Fruit fly (Drosophila melanogaster) whole organism, embryonic: ENCODE data around the gene Ran-like.

ENCODE experiments used
- ATbp ChIP-seq: fragments of 200-800 bp; sonication (Bioruptor generic); optimal IDR thresholded peaks from 2 replicates; lab custom pipeline; 2017; ENCODE audit warnings: missing biosample characterization, mild to moderate bottlenecking, missing genetic modification characterization, missing genetic modification reagents
- CG12071 ChIP-seq: fragments of 200-800 bp; sonication (Bioruptor generic); optimal IDR thresholded peaks from 3 replicates; lab custom pipeline; 2018; ENCODE audit warnings: missing biosample characterization, mild to moderate bottlenecking, missing genetic modification characterization
- CG12299 ChIP-seq: fragments of 200-800 bp; sonication (Bioruptor generic); optimal IDR thresholded peaks from 2 replicates; lab custom pipeline; 2018; ENCODE audit warnings: missing biosample characterization, mild to moderate bottlenecking, missing genetic modification characterization
- CG12769 ChIP-seq: fragments of 200-800 bp; sonication (Bioruptor generic); optimal IDR thresholded peaks from 2 replicates; lab custom pipeline; 2019; ENCODE audit warnings: missing biosample characterization, mild to moderate bottlenecking, missing genetic modification characterization, moderate library complexity
- CG13894 ChIP-seq: fragments of 200-800 bp; sonication (Bioruptor generic); optimal IDR thresholded peaks from 3 replicates; lab custom pipeline; 2018; ENCODE audit warnings: missing biosample characterization, mild to moderate bottlenecking, missing genetic modification characterization, moderate library complexity
- CG14965 ChIP-seq: fragments of 200-800 bp; sonication (Bioruptor generic); optimal IDR thresholded peaks from 2 replicates; lab custom pipeline; 2016; ENCODE audit warnings: missing biosample characterization, missing genetic modification characterization, borderline replicate concordance
- CG15601 ChIP-seq: fragments of 200-800 bp; sonication (Bioruptor generic); optimal IDR thresholded peaks from 3 replicates; lab custom pipeline; 2019; ENCODE audit warnings: missing biosample characterization, mild to moderate bottlenecking, missing genetic modification characterization, moderate library complexity
- CG15696 ChIP-seq: fragments of 200-800 bp; sonication (Bioruptor generic); optimal IDR thresholded peaks from 2 replicates; lab custom pipeline; 2019; ENCODE audit warnings: missing biosample characterization, mild to moderate bottlenecking, missing genetic modification characterization, moderate library complexity
- CG17359 ChIP-seq: fragments of 200-800 bp; sonication (Bioruptor generic); optimal IDR thresholded peaks from 3 replicates; lab custom pipeline; 2018; ENCODE audit warnings: missing biosample characterization, mild to moderate bottlenecking, missing genetic modification characterization, moderate library complexity
- CG17802 ChIP-seq: fragments of 200-800 bp; sonication (Bioruptor generic); optimal IDR thresholded peaks from 2 replicates; lab custom pipeline; 2018; ENCODE audit warnings: missing biosample characterization, mild to moderate bottlenecking, missing genetic modification characterization, moderate library complexity
- CG31388 ChIP-seq: fragments of 200-800 bp; sonication (Bioruptor generic); optimal IDR thresholded peaks from 2 replicates; lab custom pipeline; 2016; ENCODE audit warnings: missing biosample characterization, missing genetic modification characterization
- CG33557 ChIP-seq: fragments of 200-800 bp; sonication (Bioruptor generic); optimal IDR thresholded peaks from 2 replicates; lab custom pipeline; 2019; ENCODE audit warnings: missing biosample characterization, mild to moderate bottlenecking, missing genetic modification characterization, moderate library complexity
- CG3407 ChIP-seq: fragments of 200-800 bp; sonication (Bioruptor generic); optimal IDR thresholded peaks from 2 replicates; lab custom pipeline; 2018; ENCODE audit warnings: missing biosample characterization, mild to moderate bottlenecking, missing genetic modification characterization
- CG4328 ChIP-seq: fragments of 200-800 bp; sonication (Bioruptor generic); optimal IDR thresholded peaks from 3 replicates; lab custom pipeline; 2017; ENCODE audit warnings: missing biosample characterization, missing genetic modification reagents, missing genetic modification characterization
- CG4360 ChIP-seq: fragments of 200-800 bp; sonication (Bioruptor generic); IDR thresholded peaks from 2 replicates; pipeline ENCODE4 v1.3.6; 2022; ENCODE audit warnings: missing biosample characterization, missing genetic modification characterization
- CG4707 ChIP-seq: fragments of 200-800 bp; sonication (Bioruptor generic); optimal IDR thresholded peaks from 2 replicates; lab custom pipeline; 2018; ENCODE audit warnings: missing biosample characterization, mild to moderate bottlenecking, missing genetic modification characterization, moderate library complexity
- CG4730 ChIP-seq: fragments of 200-800 bp; sonication (Bioruptor generic); IDR thresholded peaks from 2 replicates; pipeline ENCODE4 v1.3.6; 2022; ENCODE audit warnings: missing biosample characterization, missing genetic modification characterization
- CG6254 ChIP-seq: fragments of 200-800 bp; sonication (Bioruptor generic); optimal IDR thresholded peaks from 3 replicates; lab custom pipeline; 2017; ENCODE audit warnings: mild to moderate bottlenecking, missing biosample characterization, missing genetic modification reagents, missing genetic modification characterization
- CG6813 ChIP-seq: fragments of 200-800 bp; sonication (Bioruptor generic); optimal IDR thresholded peaks from 2 replicates; lab custom pipeline; 2017; ENCODE audit warnings: missing biosample characterization, missing genetic modification characterization, mild to moderate bottlenecking, moderate library complexity, missing genetic modification reagents
- CG6854 ChIP-seq: fragments of 200-800 bp; sonication (Bioruptor generic); optimal IDR thresholded peaks from 3 replicates; lab custom pipeline; 2017; ENCODE audit warnings: missing biosample characterization, mild to moderate bottlenecking, missing genetic modification characterization
- CG8281 ChIP-seq: fragments of 200-800 bp; sonication (Bioruptor generic); optimal IDR thresholded peaks from 2 replicates; lab custom pipeline; 2018; ENCODE audit warnings: missing biosample characterization, mild to moderate bottlenecking, missing genetic modification characterization, moderate library complexity
- CG8290 ChIP-seq, 3 experiments: fragments of 200-800 bp; sonication (Bioruptor generic); optimal IDR thresholded peaks; 2 replicates each; lab custom pipeline; 2016 to 2019; ENCODE audit warnings: missing biosample characterization in 3 of 3, missing genetic modification characterization in 3 of 3, mild to moderate bottlenecking in 2 of 3, moderate library complexity in 1 of 3
- CG8944 ChIP-seq: fragments of 200-800 bp; sonication (Bioruptor generic); optimal IDR thresholded peaks from 3 replicates; lab custom pipeline; 2016; ENCODE audit warnings: missing biosample characterization, missing genetic modification characterization
- Dip3 ChIP-seq: fragments of 200-800 bp; sonication (Bioruptor generic); optimal IDR thresholded peaks from 3 replicates; lab custom pipeline; 2016; ENCODE audit warnings: missing biosample characterization, missing genetic modification characterization
- Dp ChIP-seq: fragments of 200-800 bp; sonication (Bioruptor generic); optimal IDR thresholded peaks from 2 replicates; lab custom pipeline; 2018; ENCODE audit warnings: missing biosample characterization, mild to moderate bottlenecking, missing genetic modification characterization, moderate library complexity
- ERR ChIP-seq: fragments of 200-800 bp; sonication (Bioruptor generic); optimal IDR thresholded peaks from 2 replicates; lab custom pipeline; 2016; ENCODE audit warnings: missing biosample characterization, missing genetic modification characterization
- Ets97D ChIP-seq: fragments of 200-800 bp; sonication (Bioruptor generic); optimal IDR thresholded peaks from 3 replicates; lab custom pipeline; 2016; ENCODE audit warnings: missing biosample characterization, missing genetic modification characterization
- Jarid2 ChIP-seq: fragments of 200-800 bp; sonication (Bioruptor generic); optimal IDR thresholded peaks from 3 replicates; lab custom pipeline; 2017; ENCODE audit warnings: mild to moderate bottlenecking, missing biosample characterization, missing genetic modification reagents, missing genetic modification characterization
- MTF-1 ChIP-seq: fragments of 200-800 bp; sonication (Bioruptor generic); optimal IDR thresholded peaks from 2 replicates; lab custom pipeline; 2018; ENCODE audit warnings: missing biosample characterization, mild to moderate bottlenecking, missing genetic modification characterization, borderline replicate concordance
- Myb ChIP-seq: fragments of 200-800 bp; sonication (Bioruptor generic); optimal IDR thresholded peaks from 2 replicates; lab custom pipeline; 2016; ENCODE audit warnings: missing biosample characterization, missing genetic modification characterization
- Sox100B ChIP-seq: fragments of 200-800 bp; sonication (Bioruptor generic); optimal IDR thresholded peaks from 3 replicates; lab custom pipeline; 2018; ENCODE audit warnings: missing biosample characterization, mild to moderate bottlenecking, missing genetic modification characterization
- Sry-β ChIP-seq: fragments of 200-800 bp; sonication (Bioruptor generic); optimal IDR thresholded peaks from 2 replicates; lab custom pipeline; 2018; ENCODE audit warnings: missing biosample characterization, mild to moderate bottlenecking, missing genetic modification characterization, moderate library complexity
- bsh ChIP-seq, 2 experiments: fragments of 200-800 bp; sonication (Bioruptor generic); optimal IDR thresholded peaks; 2 replicates each; lab custom pipeline; 2017 to 2018; ENCODE audit warnings: mild to moderate bottlenecking in 2 of 2, missing biosample characterization in 2 of 2, missing genetic modification characterization in 2 of 2, moderate library complexity in 1 of 2
- btn ChIP-seq: fragments of 200-800 bp; sonication (Bioruptor generic); optimal IDR thresholded peaks from 2 replicates; lab custom pipeline; 2016; ENCODE audit warnings: missing biosample characterization, missing genetic modification characterization
- chm ChIP-seq: fragments of 200-800 bp; sonication (Bioruptor generic); IDR thresholded peaks from 2 replicates; pipeline ENCODE4 v1.3.6; 2022; ENCODE audit warnings: missing biosample characterization, missing genetic modification characterization
- ci ChIP-seq: fragments of 200-800 bp; sonication (Bioruptor generic); IDR thresholded peaks from 3 replicates; pipeline ENCODE4 v1.3.6; 2022; ENCODE audit warnings: missing biosample characterization, missing genetic modification characterization
- crol ChIP-seq: fragments of 200-800 bp; sonication (Bioruptor generic); IDR thresholded peaks from 2 replicates; pipeline ENCODE4 v1.3.6; 2022; ENCODE audit warnings: missing biosample characterization, missing genetic modification characterization
- dysf ChIP-seq: fragments of 200-800 bp; sonication (Bioruptor generic); IDR thresholded peaks from 3 replicates; pipeline ENCODE4 v1.3.6; 2022; ENCODE audit warnings: missing biosample characterization, missing genetic modification characterization
- emc ChIP-seq: fragments of 200-800 bp; sonication (Bioruptor generic); optimal IDR thresholded peaks from 2 replicates; lab custom pipeline; 2016; ENCODE audit warnings: missing biosample characterization, missing genetic modification characterization
- fd64A ChIP-seq: fragments of 200-800 bp; sonication (Bioruptor generic); optimal IDR thresholded peaks from 3 replicates; lab custom pipeline; 2018; ENCODE audit warnings: missing biosample characterization, mild to moderate bottlenecking, missing genetic modification characterization
- kni ChIP-seq: fragments of 200-800 bp; sonication (Bioruptor generic); optimal IDR thresholded peaks from 3 replicates; lab custom pipeline; 2017; ENCODE audit warnings: mild to moderate bottlenecking, missing biosample characterization, missing genetic modification reagents, missing genetic modification characterization
- lbe ChIP-seq: fragments of 200-800 bp; sonication (Bioruptor generic); optimal IDR thresholded peaks from 2 replicates; lab custom pipeline; 2016; ENCODE audit warnings: missing biosample characterization, mild to moderate bottlenecking, missing genetic modification characterization
- pho ChIP-seq: fragments of 200-800 bp; sonication (Bioruptor generic); optimal IDR thresholded peaks from 2 replicates; lab custom pipeline; 2016; ENCODE audit warnings: missing biosample characterization, missing genetic modification characterization
- pnt ChIP-seq: fragments of 200-800 bp; sonication (Bioruptor generic); optimal IDR thresholded peaks from 3 replicates; lab custom pipeline; 2016; ENCODE audit warnings: missing biosample characterization, missing genetic modification characterization
- sd ChIP-seq: fragments of 200-800 bp; sonication (Bioruptor generic); optimal IDR thresholded peaks from 3 replicates; lab custom pipeline; 2018; ENCODE audit warnings: missing biosample characterization, mild to moderate bottlenecking, missing genetic modification characterization, moderate library complexity
- sens ChIP-seq: fragments of 200-800 bp; sonication (Bioruptor generic); peaks from one replicate; lab custom pipeline; 2016; ENCODE audit warnings: missing biosample characterization, missing genetic modification characterization
- tap ChIP-seq: fragments of 200-800 bp; optimal IDR thresholded peaks from 3 replicates; lab custom pipeline; 2019; ENCODE audit warnings: missing biosample characterization, mild to moderate bottlenecking, missing genetic modification characterization, moderate library complexity
- wek ChIP-seq: fragments of 200-800 bp; sonication (Bioruptor generic); optimal IDR thresholded peaks from 3 replicates; lab custom pipeline; 2018; ENCODE audit warnings: missing biosample characterization, mild to moderate bottlenecking, missing genetic modification characterization, moderate library complexity

Ran-like gene

DNA sequence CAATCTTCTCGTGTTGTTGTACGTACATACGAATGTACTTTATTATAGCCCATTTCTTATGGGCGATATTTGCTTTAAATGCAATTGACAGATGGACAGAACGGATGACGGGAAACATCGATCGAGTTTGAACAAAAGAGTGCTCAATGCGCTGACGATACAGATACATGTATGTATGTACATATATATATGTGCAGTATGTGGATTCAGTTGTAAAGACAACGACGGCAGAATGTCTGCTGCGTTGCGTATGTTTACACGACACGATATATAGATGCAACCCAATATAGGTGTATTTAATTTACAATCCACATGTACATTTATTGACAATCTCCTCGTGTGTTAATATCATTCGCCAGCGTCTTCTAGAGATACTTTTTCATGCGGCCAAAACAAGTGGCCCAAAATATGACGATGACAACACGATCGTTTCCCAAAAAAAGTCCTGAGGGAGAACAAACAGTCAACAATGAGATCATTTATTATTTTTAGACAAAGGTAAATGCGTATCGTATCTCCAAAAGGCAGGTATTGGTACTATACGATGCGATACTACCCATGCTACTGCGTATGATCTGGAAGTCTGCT, 45.5 kb upstream of the Ran-like start (continued):
- TF ChIP-seq chm (peak; percentile 66), crol (GFP tag; lab: Robert Waterston, UW) (no peak), CG6854 (no peak), CG4328 (GFP tag; lab: Kevin White, UChicago) (peak; percentile 29), Dp (no peak), sd (tag; lab: Kevin White, UChicago) (no peak), sens (GFP tag; lab: Kevin White, UChicago) (peak; percentile 75), ATbp (GFP tag; lab: Kevin White, UChicago) (peak; percentile 52), CG4730 (no peak), CG14965 (GFP tag; lab: Kevin White, UChicago) (no peak), CG6254 (GFP tag; lab: Kevin White, UChicago) (peak; percentile 1), CG31388 (GFP tag; lab: Kevin White, UChicago) (no peak), CG12299 (tag; lab: Kevin White, UChicago) (peak; percentile 35), fd64A (GFP tag; lab: Kevin White, UChicago) (peak; percentile 11), CG6813 (GFP tag; lab: Kevin White, UChicago) (peak; percentile 31), pho (GFP tag; lab: Kevin White, UChicago) (no peak), MTF-1 (GFP tag; lab: Kevin White, UChicago) (peak; percentile 32), lbe (GFP tag; lab: Kevin White, UChicago) (peak; percentile 12), Sox100B (peak; percentile 29), emc (no peak), Ets97D (GFP tag; lab: Kevin White, UChicago) (no peak), CG8281 (tag; lab: Kevin White, UChicago) (peak; percentile 54), CG13894 (tag; lab: Kevin White, UChicago) (no peak), CG17802 (tag; lab: Kevin White, UChicago) (no peak), ERR (no peak), CG8290 (GFP tag; optimal IDR thresholded peaks at IDR 0.05; lab: Kevin White, UChicago) (no peak), CG8290 (tag; optimal IDR thresholded peaks at IDR 0.05; lab: Kevin White, UChicago) (peak; percentile 34 to 49), btn (no peak), Myb (GFP tag; lab: Kevin White, UChicago) (no peak), CG12769 (tag; lab: Kevin White, UChicago) (peak; percentile 66), CG4707 (peak; percentile 40), tap (tag; lab: Kevin White, UChicago) (peak; percentile 0), dysf (GFP tag; lab: Robert Waterston, UW) (no peak), CG15696 (tag; lab: Kevin White, UChicago) (no peak), CG4360 (GFP tag; lab: Robert Waterston, UW) (peak; percentile 37; the same call in 1 of the 2 replicates), kni (peak; percentile 76), wek (GFP tag; lab: Kevin White, UChicago) (peak; percentile 43), CG8944 (GFP tag; lab: Kevin White, UChicago) (no peak), ci (peak; percentile 43; the same call in 1 of the 3 replicates), CG15601 (peak; percentile 45), pnt (no peak), Sry-β (peak; percentile 3), CG12071 (peak; percentile 26), CG3407 (GFP tag; lab: Kevin White, UChicago) (peak; percentile 23), CG17359 (peak; percentile 31), bsh (GFP tag; optimal IDR thresholded peaks at IDR 0.05; lab: Kevin White, UChicago) (peak in 1 of 2 experiments; percentile 34), Dip3 (GFP tag; lab: Kevin White, UChicago) (no peak), Jarid2 (GFP tag; lab: Kevin White, UChicago) (no peak), CG33557 (peak; percentile 57)
